Worm (Caenorhabditis elegans): ENCODE data around the gene dpy-20.

ce11 chrIV:11714739-11715138, 14.1 kb upstream of the dpy-20 start, which contains the start of gene magi-1:
- TF ChIP-seq zip-2 (tag; optimal IDR thresholded peaks at IDR 0.05) (no peak), R02D3.7 (tag; optimal IDR thresholded peaks at IDR 0.05) (no peak), ces-1 (GFP tag; optimal IDR thresholded peaks at IDR 0.05) (no peak), snpc-4 (tag; optimal IDR thresholded peaks at IDR 0.05) (no peak), hlh-11 (tag; optimal IDR thresholded peaks at IDR 0.05) (no peak), T20F7.1 (GFP tag; optimal IDR thresholded peaks at IDR 0.05) (no peak), ceh-62 (tag; optimal IDR thresholded peaks at IDR 0.05) (no peak), lin-39 (tag; optimal IDR thresholded peaks at IDR 0.05) (no peak), ama-1 (optimal IDR thresholded peaks at IDR 0.05) (no peak), dpl-1 (GFP tag; optimal IDR thresholded peaks at IDR 0.05) (no peak), lin-15B (tag; optimal IDR thresholded peaks at IDR 0.05) (no peak), ctbp-1 (GFP tag; IDR thresholded peaks at IDR 0.05) (no peak), attf-4 (tag; optimal IDR thresholded peaks at IDR 0.05) (no peak)

All from whole organism, L4 larva.